Fruit fly (Drosophila melanogaster) whole organism, adult: Measurements from ENCODE around the gene CG5171.

Experiments
- CG1620 ChIP-seq: fragments of 200-800 bp; sonication (Bioruptor generic); optimal IDR thresholded peaks from 2 replicates; lab custom pipeline; 2016; ENCODE audit warnings: missing biosample characterization, missing genetic modification characterization
- CG33017 ChIP-seq: fragments of 200-800 bp; sonication (Bioruptor generic); optimal IDR thresholded peaks from 2 replicates; lab custom pipeline; 2018; ENCODE audit warnings: missing biosample characterization, mild to moderate bottlenecking, missing genetic modification characterization, moderate library complexity
- CG5204 ChIP-seq: fragments of 200-800 bp; sonication (Bioruptor generic); optimal IDR thresholded peaks from 2 replicates; lab custom pipeline; 2016; ENCODE audit warnings: missing biosample characterization, missing genetic modification characterization
- CG7045 ChIP-seq: fragments of 200-800 bp; sonication (Bioruptor generic); optimal IDR thresholded peaks from 2 replicates; lab custom pipeline; 2017; ENCODE audit warnings: missing biosample characterization, mild to moderate bottlenecking, missing genetic modification characterization
- CG7101 ChIP-seq: fragments of 200-800 bp; sonication (Bioruptor generic); optimal IDR thresholded peaks from 2 replicates; lab custom pipeline; 2018; ENCODE audit warnings: missing biosample characterization, mild to moderate bottlenecking, missing genetic modification characterization, moderate library complexity
- Crg-1 ChIP-seq: fragments of 200-800 bp; sonication (Bioruptor generic); optimal IDR thresholded peaks from 2 replicates; lab custom pipeline; 2016; ENCODE audit warnings: missing biosample characterization, missing genetic modification characterization
- Hr96 ChIP-seq: fragments of 200-800 bp; sonication (Bioruptor generic); optimal IDR thresholded peaks from 2 replicates; lab custom pipeline; 2016; ENCODE audit warnings: missing biosample characterization, missing genetic modification characterization
- bab1 ChIP-seq: fragments of 200-800 bp; sonication (Bioruptor generic); optimal IDR thresholded peaks from 3 replicates; lab custom pipeline; 2019; ENCODE audit warnings: missing biosample characterization, mild to moderate bottlenecking, missing genetic modification characterization, moderate library complexity
- cic ChIP-seq: fragments of 200-800 bp; sonication (Bioruptor generic); optimal IDR thresholded peaks from 2 replicates; lab custom pipeline; 2017; ENCODE audit warnings: missing biosample characterization, mild to moderate bottlenecking, missing genetic modification characterization, moderate library complexity
- ovo ChIP-seq: fragments of 200-800 bp; sonication (Bioruptor generic); optimal IDR thresholded peaks from 2 replicates; lab custom pipeline; 2016; ENCODE audit warnings: missing biosample characterization, missing genetic modification characterization
- pad ChIP-seq: fragments of 200-800 bp; sonication (Bioruptor generic); optimal IDR thresholded peaks from 3 replicates; lab custom pipeline; 2017; ENCODE audit warnings: missing biosample characterization, missing genetic modification characterization, mild to moderate bottlenecking, moderate library complexity, missing genetic modification reagents

DNA sequence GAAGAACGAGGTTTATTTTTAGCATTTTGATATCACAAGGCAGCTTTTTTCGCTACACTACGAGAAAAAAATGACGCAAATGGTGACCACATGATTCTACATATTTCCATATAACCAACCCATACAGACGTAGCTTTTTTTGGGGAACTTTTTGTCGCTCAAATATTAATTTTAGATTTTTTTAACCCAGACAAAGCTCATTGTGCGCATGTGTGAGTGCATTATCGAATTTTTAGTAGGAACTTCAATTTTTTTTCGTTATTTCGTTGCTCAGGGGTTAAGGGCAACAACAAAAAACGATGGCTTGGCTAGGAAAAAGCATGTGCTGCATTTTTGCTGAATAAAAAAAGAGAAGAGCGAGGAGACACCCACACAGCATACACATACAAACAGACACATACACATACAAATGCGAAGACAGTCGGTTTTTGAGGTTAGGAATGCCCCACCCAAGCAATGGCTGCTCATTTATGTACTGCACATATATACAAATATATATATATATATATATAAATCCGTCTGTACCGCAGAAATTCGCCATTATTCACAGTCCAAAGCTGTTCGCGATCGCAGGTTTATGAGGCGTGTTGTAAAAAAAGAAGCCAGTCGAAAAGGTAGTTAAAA lies 23.3 kb downstream of the CG5171 start:
- no peak for TF ChIP-seq cic (GFP tag; lab: Kevin White, UChicago)
- no peak for TF ChIP-seq CG7045
- no peak for TF ChIP-seq Crg-1 (GFP tag; lab: Kevin White, UChicago)
- TF ChIP-seq pad, result no peak
- no peak for TF ChIP-seq CG33017 (tag; lab: Kevin White, UChicago)
- no peak for TF ChIP-seq CG1620 (GFP tag; lab: Kevin White, UChicago)
- no peak for TF ChIP-seq bab1 (GFP tag; lab: Kevin White, UChicago)
- TF ChIP-seq CG5204 (GFP tag; lab: Kevin White, UChicago), result no peak
- no peak for TF ChIP-seq CG7101 (tag; lab: Kevin White, UChicago)
- TF ChIP-seq ovo (GFP tag; lab: Kevin White, UChicago), result no peak
- TF ChIP-seq Hr96, result no peak
